Worm (Caenorhabditis elegans): ENCODE data around the gene C04A11.1.

ce11 chrX:13665447-13665846 is 5.1 kb downstream of the C04A11.1 start:
- TF ChIP-seq ztf-11 (tag; optimal IDR thresholded peaks at IDR 0.05) (no peak), unc-62 (GFP tag; optimal IDR thresholded peaks at IDR 0.05) (no peak)
